Fruit fly (Drosophila melanogaster) whole organism, embryonic: ENCODE results near the gene CCHa1.
A peak's percentile ranks its signal among the peaks of the same experiment; 100 is the strongest.

Experiments
- CG10979 ChIP-seq: fragments of 200-800 bp; sonication (Bioruptor generic); optimal IDR thresholded peaks from 2 replicates; lab custom pipeline; 2018; ENCODE audit warnings: missing biosample characterization, mild to moderate bottlenecking, missing genetic modification characterization, moderate library complexity
- CG12071 ChIP-seq: fragments of 200-800 bp; sonication (Bioruptor generic); optimal IDR thresholded peaks from 3 replicates; lab custom pipeline; 2018; ENCODE audit warnings: missing biosample characterization, mild to moderate bottlenecking, missing genetic modification characterization
- CG13296 ChIP-seq: fragments of 200-800 bp; sonication (Bioruptor generic); optimal IDR thresholded peaks from 3 replicates; lab custom pipeline; 2018; ENCODE audit warnings: missing biosample characterization, mild to moderate bottlenecking, missing genetic modification characterization
- CG14050 ChIP-seq: fragments of 200-800 bp; sonication (Bioruptor generic); IDR thresholded peaks from 3 replicates; pipeline ENCODE4 v1.3.6; 2022; ENCODE audit warnings: missing biosample characterization, missing genetic modification characterization
- CG15073 ChIP-seq: fragments of 200-800 bp; sonication (Bioruptor generic); optimal IDR thresholded peaks from 2 replicates; lab custom pipeline; 2016; ENCODE audit warnings: missing biosample characterization, missing genetic modification characterization
- CG15514 ChIP-seq: fragments of 200-800 bp; sonication (Bioruptor generic); optimal IDR thresholded peaks from 3 replicates; lab custom pipeline; 2017; ENCODE audit warnings: missing biosample characterization, missing genetic modification characterization, mild to moderate bottlenecking, moderate library complexity, missing genetic modification reagents
- CG1647 ChIP-seq: fragments of 200-800 bp; sonication (Bioruptor generic); optimal IDR thresholded peaks from 3 replicates; lab custom pipeline; 2016; ENCODE audit warnings: missing biosample characterization, missing genetic modification characterization
- CG3847 ChIP-seq: fragments of 200-800 bp; sonication (Bioruptor generic); IDR thresholded peaks from 2 replicates; pipeline ENCODE4 v1.3.6; 2022; ENCODE audit warnings: missing biosample characterization, missing genetic modification characterization
- CG4707 ChIP-seq: fragments of 200-800 bp; sonication (Bioruptor generic); optimal IDR thresholded peaks from 2 replicates; lab custom pipeline; 2018; ENCODE audit warnings: missing biosample characterization, mild to moderate bottlenecking, missing genetic modification characterization, moderate library complexity
- CG5180 ChIP-seq: fragments of 200-800 bp; sonication (Bioruptor generic); optimal IDR thresholded peaks from 3 replicates; lab custom pipeline; 2017; ENCODE audit warnings: missing biosample characterization, missing genetic modification characterization, mild to moderate bottlenecking, moderate library complexity, missing genetic modification reagents
- CG6791 ChIP-seq: fragments of 200-800 bp; sonication (Bioruptor generic); IDR thresholded peaks from 3 replicates; pipeline ENCODE4 v1.3.6; 2022; ENCODE audit warnings: missing biosample characterization, missing genetic modification characterization; ENCODE audit not compliant: partially characterized antibody
- CG7357 ChIP-seq: fragments of 200-800 bp; sonication (Bioruptor generic); IDR thresholded peaks from 3 replicates; pipeline ENCODE4 v1.3.6; 2022; ENCODE audit warnings: missing biosample characterization, missing genetic modification characterization
- CG7839 ChIP-seq: fragments of 200-800 bp; sonication (Bioruptor generic); optimal IDR thresholded peaks from 3 replicates; lab custom pipeline; 2018; ENCODE audit warnings: missing biosample characterization, mild to moderate bottlenecking, missing genetic modification characterization, moderate library complexity
- CG7928 ChIP-seq: fragments of 200-800 bp; sonication (Bioruptor generic); optimal IDR thresholded peaks from 2 replicates; lab custom pipeline; 2017; ENCODE audit warnings: missing biosample characterization, mild to moderate bottlenecking, missing genetic modification characterization
- CoRest ChIP-seq: fragments of 200-800 bp; sonication (Bioruptor generic); optimal IDR thresholded peaks from 3 replicates; lab custom pipeline; 2018; ENCODE audit warnings: missing biosample characterization, mild to moderate bottlenecking, missing genetic modification characterization, moderate library complexity
- Dbx ChIP-seq: fragments of 200-800 bp; sonication (Bioruptor generic); IDR thresholded peaks from 3 replicates; pipeline ENCODE4 v1.3.6; 2022; ENCODE audit warnings: missing biosample characterization, missing genetic modification characterization
- H15 ChIP-seq: fragments of 200-800 bp; sonication (Bioruptor generic); IDR thresholded peaks from 3 replicates; pipeline ENCODE4 v1.3.6; 2022; ENCODE audit warnings: missing biosample characterization, missing genetic modification characterization
- HHEX ChIP-seq: fragments of 200-800 bp; sonication (Bioruptor generic); optimal IDR thresholded peaks from 3 replicates; lab custom pipeline; 2017; ENCODE audit warnings: missing biosample characterization, mild to moderate bottlenecking, missing genetic modification characterization, missing genetic modification reagents
- HLH3B ChIP-seq: fragments of 200-800 bp; sonication (Bioruptor generic); IDR thresholded peaks from 2 replicates; pipeline ENCODE4 v1.3.6; 2022; ENCODE audit warnings: missing biosample characterization, missing genetic modification characterization
- Nf-YB ChIP-seq: fragments of 200-800 bp; sonication (Bioruptor generic); optimal IDR thresholded peaks from 3 replicates; lab custom pipeline; 2019; ENCODE audit warnings: missing biosample characterization, mild to moderate bottlenecking, missing genetic modification characterization, moderate library complexity
- Ptx1 ChIP-seq: fragments of 200-800 bp; sonication (Bioruptor generic); IDR thresholded peaks from 2 replicates; pipeline ENCODE4 v1.3.6; 2022; ENCODE audit warnings: missing biosample characterization, missing genetic modification characterization
- Six4 ChIP-seq: fragments of 200-800 bp; sonication (Bioruptor generic); optimal IDR thresholded peaks from 2 replicates; lab custom pipeline; 2016; ENCODE audit warnings: missing biosample characterization, missing genetic modification characterization
- Sry-β ChIP-seq: fragments of 200-800 bp; sonication (Bioruptor generic); optimal IDR thresholded peaks from 2 replicates; lab custom pipeline; 2018; ENCODE audit warnings: missing biosample characterization, mild to moderate bottlenecking, missing genetic modification characterization, moderate library complexity
- Sry-δ ChIP-seq: fragments of 200-800 bp; sonication (Bioruptor generic); optimal IDR thresholded peaks from 2 replicates; lab custom pipeline; 2016; ENCODE audit warnings: missing biosample characterization, missing genetic modification characterization
- Vsx1 ChIP-seq: fragments of 200-800 bp; sonication (Bioruptor generic); optimal IDR thresholded peaks from 2 replicates; lab custom pipeline; 2017; ENCODE audit warnings: missing biosample characterization, mild to moderate bottlenecking, missing genetic modification characterization, missing genetic modification reagents
- br ChIP-seq: fragments of >200 bp; optimal IDR thresholded peaks from 2 replicates; lab custom pipeline; 2017
- danr ChIP-seq: fragments of 200-800 bp; sonication (Bioruptor generic); IDR thresholded peaks from 2 replicates; pipeline ENCODE4 v1.3.6; 2022; ENCODE audit warnings: missing biosample characterization, missing genetic modification characterization
- dpn ChIP-seq, 2 experiments: fragments of 200-800 bp; sonication (Bioruptor generic); optimal IDR thresholded peaks; 3 replicates each; lab custom pipeline; 2016; ENCODE audit warnings: missing biosample characterization in 2 of 2, missing genetic modification characterization in 2 of 2
- esg ChIP-seq: fragments of 200-800 bp; sonication (Bioruptor generic); conservative IDR thresholded peaks from 2 replicates; pipeline ENCODE4 v1.3.6; 2022; ENCODE audit warnings: missing biosample characterization, missing genetic modification characterization
- eve ChIP-seq, 2 experiments: fragments of >200 bp; optimal IDR thresholded peaks; 2 replicates each; lab custom pipeline; 2017; ENCODE audit warnings: missing biosample characterization in 2 of 2, missing genetic modification characterization in 2 of 2
- fd3F ChIP-seq: fragments of 200-800 bp; sonication (Bioruptor generic); optimal IDR thresholded peaks from 2 replicates; lab custom pipeline; 2018; ENCODE audit warnings: missing biosample characterization, mild to moderate bottlenecking, missing genetic modification characterization, moderate library complexity
- fu2 ChIP-seq: fragments of 200-800 bp; sonication (Bioruptor generic); optimal IDR thresholded peaks from 2 replicates; lab custom pipeline; 2016; ENCODE audit warnings: missing biosample characterization, missing genetic modification characterization
- gce ChIP-seq: fragments of 200-800 bp; sonication (Bioruptor generic); IDR thresholded peaks from 3 replicates; pipeline ENCODE4 v1.3.6; 2022; ENCODE audit warnings: missing biosample characterization, missing genetic modification characterization
- gro ChIP-seq: fragments of 200-800 bp; sonication (Bioruptor generic); optimal IDR thresholded peaks from 2 replicates; lab custom pipeline; 2016; ENCODE audit warnings: missing biosample characterization, missing genetic modification characterization
- gsb-n ChIP-seq: fragments of 200-800 bp; sonication (Bioruptor generic); optimal IDR thresholded peaks from 3 replicates; lab custom pipeline; 2018; ENCODE audit warnings: missing biosample characterization, mild to moderate bottlenecking, missing genetic modification characterization
- insv ChIP-seq, 2 experiments: fragments of 200-800 bp; sonication (Bioruptor generic); optimal IDR thresholded peaks; 3 replicates each; lab custom pipeline; 2016 to 2018; ENCODE audit warnings: missing biosample characterization in 2 of 2, missing genetic modification characterization in 2 of 2
- lola ChIP-seq, 3 experiments: fragments of >200 bp in 2 of 3; fragments of 200-800 bp in 1 of 3; sonication (Bioruptor generic) in 1 of 3; optimal IDR thresholded peaks; 2 replicates each; lab custom pipeline; 2017 to 2019; ENCODE audit warnings: missing biosample characterization in 3 of 3, missing genetic modification characterization in 3 of 3, mild to moderate bottlenecking in 1 of 3, moderate library complexity in 1 of 3
- mam ChIP-seq: fragments of 200-800 bp; sonication (Bioruptor generic); optimal IDR thresholded peaks from 3 replicates; lab custom pipeline; 2016; ENCODE audit warnings: missing biosample characterization, missing genetic modification characterization
- nerfin-1 ChIP-seq: fragments of 200-800 bp; sonication (Bioruptor generic); optimal IDR thresholded peaks from 3 replicates; lab custom pipeline; 2019; ENCODE audit warnings: missing biosample characterization, mild to moderate bottlenecking, missing genetic modification characterization, moderate library complexity
- nmo ChIP-seq: fragments of 200-800 bp; sonication (Bioruptor generic); optimal IDR thresholded peaks from 2 replicates; lab custom pipeline; 2018; ENCODE audit warnings: missing biosample characterization, mild to moderate bottlenecking, missing genetic modification characterization, moderate library complexity
- ranshi ChIP-seq: fragments of 200-800 bp; sonication (Bioruptor generic); IDR thresholded peaks from 2 replicates; pipeline ENCODE4 v1.3.6; 2022; ENCODE audit warnings: missing biosample characterization, missing genetic modification characterization
- scrt ChIP-seq: fragments of 200-800 bp; sonication (Bioruptor generic); optimal IDR thresholded peaks from 2 replicates; lab custom pipeline; 2018; ENCODE audit warnings: missing biosample characterization, mild to moderate bottlenecking, missing genetic modification characterization, moderate library complexity
- seq ChIP-seq: fragments of 200-800 bp; sonication (Bioruptor generic); IDR thresholded peaks from 2 replicates; pipeline ENCODE4 v1.3.6; 2022; ENCODE audit warnings: missing biosample characterization, missing genetic modification characterization
- sisA ChIP-seq: fragments of 200-800 bp; sonication (Bioruptor generic); IDR thresholded peaks from 2 replicates; pipeline ENCODE4 v1.3.6; 2022; ENCODE audit warnings: missing biosample characterization, missing genetic modification characterization
- so ChIP-seq: fragments of 200-800 bp; sonication (Bioruptor generic); IDR thresholded peaks from 3 replicates; pipeline ENCODE4 v1.3.6; 2022; ENCODE audit warnings: missing biosample characterization, missing genetic modification characterization
- stc ChIP-seq: fragments of 200-800 bp; sonication (Bioruptor generic); IDR thresholded peaks from 2 replicates; pipeline ENCODE4 v1.3.6; 2022; ENCODE audit warnings: missing biosample characterization, missing genetic modification characterization
- trem ChIP-seq: fragments of 200-800 bp; optimal IDR thresholded peaks from 3 replicates; lab custom pipeline; 2019; ENCODE audit warnings: missing biosample characterization, mild to moderate bottlenecking, missing genetic modification characterization, moderate library complexity
- vnd ChIP-seq: fragments of 200-800 bp; sonication (Bioruptor generic); IDR thresholded peaks from 3 replicates; pipeline ENCODE4 v1.3.6; 2022; ENCODE audit warnings: missing biosample characterization, missing genetic modification characterization; ENCODE audit not compliant: partially characterized antibody
- zfh1 ChIP-seq: fragments of 200-800 bp; sonication (Bioruptor generic); IDR thresholded peaks from 3 replicates; pipeline ENCODE4 v1.3.6; 2022; ENCODE audit warnings: missing biosample characterization, missing genetic modification characterization
- zfh2 ChIP-seq: fragments of 200-800 bp; sonication (Bioruptor generic); optimal IDR thresholded peaks from 2 replicates; lab custom pipeline; 2016; ENCODE audit warnings: missing biosample characterization, missing genetic modification characterization

Gene CCHa1

DNA sequence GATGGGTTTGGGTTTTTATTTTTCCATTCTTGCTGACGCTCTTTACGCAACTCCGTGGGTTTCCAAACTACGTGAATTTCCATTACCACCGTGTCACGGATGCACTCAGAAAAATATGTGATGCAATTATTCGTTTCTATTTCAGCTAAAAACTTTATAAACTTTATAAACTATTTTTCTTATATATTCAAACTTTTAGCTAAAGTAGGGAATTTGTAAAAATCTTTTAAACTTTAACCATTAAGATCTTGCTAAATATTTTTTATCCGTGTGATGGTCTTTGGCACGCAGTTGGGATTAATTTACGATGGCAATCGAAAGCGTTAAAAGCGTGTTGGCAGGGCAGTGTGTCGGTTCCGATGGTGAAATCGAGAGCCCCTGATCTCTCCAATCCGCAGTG lies 1.2 kb downstream of the CCHa1 start (continued):
- TF ChIP-seq CG3847 (peak; percentile 26; the same call in 1 of the 2 replicates), nmo (peak; percentile 52), gro (GFP tag; lab: Kevin White, UChicago) (no peak), nerfin-1 (tag; lab: Kevin White, UChicago) (peak; percentile 18), Nf-YB (peak; percentile 18), sisA (GFP tag; lab: Robert Waterston, UW) (peak; percentile 27), vnd (GFP tag; lab: Robert Waterston, UW) (no peak), zfh1 (GFP tag; lab: Robert Waterston, UW) (peak; percentile 37; the same call in 1 of the 3 replicates), Ptx1 (GFP tag; lab: Robert Waterston, UW) (peak; percentile 76), H15 (0 out of 3 replicates have a peak, but pooled peaks have one; percentile 29), CG7839 (peak; percentile 54), insv (GFP tag; optimal IDR thresholded peaks at IDR 0.05; lab: Kevin White, UChicago) (no peak), CG7357 (GFP tag; lab: Robert Waterston, UW) (peak; percentile 26; the same call in 1 of the 3 replicates), br (no peak), Vsx1 (GFP tag; lab: Kevin White, UChicago) (peak; percentile 39), CG12071 (no peak), lola (GFP tag; optimal IDR thresholded peaks at IDR 0.05; lab: Kevin White, UChicago) (no peak), esg (GFP tag; lab: Robert Waterston, UW) (peak; percentile 41), CG13296 (GFP tag; lab: Kevin White, UChicago) (peak; percentile 52), mam (GFP tag; lab: Kevin White, UChicago) (peak; percentile 19), eve (GFP tag; optimal IDR thresholded peaks at IDR 0.05; lab: Kevin White, UChicago) (peak in 1 of 2 experiments; percentile 12), danr (0 out of 2 replicates have a peak, but pooled peaks have one; percentile 13), CG14050 (GFP tag; lab: Robert Waterston, UW) (peak; percentile 33; the same call in 2 of the 3 replicates), dpn (GFP tag; optimal IDR thresholded peaks at IDR 0.05; lab: Kevin White, UChicago) (peak in 1 of 2 experiments; percentile 34), CG7928 (GFP tag; lab: Kevin White, UChicago) (no peak), HHEX (GFP tag; lab: Kevin White, UChicago) (peak; percentile 22), fu2 (GFP tag; lab: Kevin White, UChicago) (no peak), gsb-n (tag; lab: Kevin White, UChicago) (peak; percentile 44), CG6791 (GFP tag; lab: Robert Waterston, UW) (no peak), stc (GFP tag; lab: Robert Waterston, UW) (peak; percentile 70), trem (tag; lab: Kevin White, UChicago) (peak; percentile 24), CG10979 (peak; percentile 57), CG4707 (GFP tag; lab: Kevin White, UChicago) (peak; percentile 9), CoRest (peak; percentile 57), CG1647 (GFP tag; lab: Kevin White, UChicago) (no peak), so (peak; percentile 68; the same call in 1 of the 3 replicates), HLH3B (GFP tag; lab: Robert Waterston, UW) (peak; percentile 70), fd3F (peak; percentile 21), zfh2 (GFP tag; lab: Kevin White, UChicago) (no peak), Dbx (GFP tag; lab: Robert Waterston, UW) (no peak), CG5180 (peak; percentile 43), Sry-β (GFP tag; lab: Kevin White, UChicago) (no peak), CG15514 (GFP tag; lab: Kevin White, UChicago) (peak; percentile 0), scrt (GFP tag; lab: Kevin White, UChicago) (peak; percentile 26), Sry-δ (GFP tag; lab: Kevin White, UChicago) (no peak), seq (GFP tag; lab: Robert Waterston, UW) (peak; percentile 45; the same call in 1 of the 2 replicates), ranshi (GFP tag; lab: Robert Waterston, UW) (0 out of 2 replicates have a peak, but pooled peaks have one; percentile 13), CG15073 (GFP tag; lab: Kevin White, UChicago) (no peak), Six4 (GFP tag; lab: Kevin White, UChicago) (peak; percentile 21), gce (GFP tag; lab: Robert Waterston, UW) (no peak)
